Fruit fly (Drosophila melanogaster) whole organism: Measurements from ENCODE around the gene Idua.

Experiments used
- CG8478 ChIP-seq: fragments of >200 bp; optimal IDR thresholded peaks from 2 replicates; lab custom pipeline; 2018; ENCODE audit warnings: inconsistent platforms
- Dll ChIP-seq: fragments of >200 bp; optimal IDR thresholded peaks from 2 replicates; lab custom pipeline; 2017
- EcR ChIP-seq, 2 experiments: fragments of >200 bp; optimal IDR thresholded peaks; 2 replicates each; lab custom pipeline; 2017; ENCODE audit warnings: missing biosample characterization in 2 of 2, missing genetic modification characterization in 2 of 2, missing genetic modification reagents in 2 of 2
- pan ChIP-seq: fragments of >200 bp; optimal IDR thresholded peaks from 2 replicates; lab custom pipeline; 2017
- psq ChIP-seq: fragments of >200 bp; optimal IDR thresholded peaks from 2 replicates; lab custom pipeline; 2017
- usp ChIP-seq: fragments of >200 bp; optimal IDR thresholded peaks from 2 replicates; lab custom pipeline; 2017; ENCODE audit warnings: missing biosample characterization, missing genetic modification characterization, mixed read lengths

The Idua gene

dm6 chr2L:11072250-11072649, 40.6 kb downstream of the Idua start:
- TF ChIP-seq EcR (GFP tag; optimal IDR thresholded peaks at IDR 0.05; lab: Kevin White, UChicago) (peak in 1 of 2 experiments; percentile 39), psq (lab: Kevin White, UChicago) (no peak), CG8478 (no peak), pan (lab: Kevin White, UChicago) (peak; percentile 75)

dm6 chr2L:11070862-11071261, 42.0 kb downstream of the Idua start, which contains the start of gene CG14915:
TSS of gene CG14915 (plus strand) at chr2L:11071027.
- TF ChIP-seq CG8478 (no peak), pan (lab: Kevin White, UChicago) (no peak), Dll (no peak), EcR (GFP tag; optimal IDR thresholded peaks at IDR 0.05; lab: Kevin White, UChicago) (no peak), psq (lab: Kevin White, UChicago) (no peak), usp (GFP tag; lab: Kevin White, UChicago) (no peak)

- TF ChIP-seq Dll = no peak
- TF ChIP-seq psq (lab: Kevin White, UChicago) = no peak
- no peak for TF ChIP-seq pan (lab: Kevin White, UChicago)
- no peak for TF ChIP-seq CG8478
- TF ChIP-seq EcR (GFP tag; optimal IDR thresholded peaks at IDR 0.05; lab: Kevin White, UChicago) = no peak
- TF ChIP-seq usp (GFP tag; lab: Kevin White, UChicago) = no peak
Measured at dm6 chr2L:11069475-11069874, 43.4 kb downstream of the Idua start.

DNA sequence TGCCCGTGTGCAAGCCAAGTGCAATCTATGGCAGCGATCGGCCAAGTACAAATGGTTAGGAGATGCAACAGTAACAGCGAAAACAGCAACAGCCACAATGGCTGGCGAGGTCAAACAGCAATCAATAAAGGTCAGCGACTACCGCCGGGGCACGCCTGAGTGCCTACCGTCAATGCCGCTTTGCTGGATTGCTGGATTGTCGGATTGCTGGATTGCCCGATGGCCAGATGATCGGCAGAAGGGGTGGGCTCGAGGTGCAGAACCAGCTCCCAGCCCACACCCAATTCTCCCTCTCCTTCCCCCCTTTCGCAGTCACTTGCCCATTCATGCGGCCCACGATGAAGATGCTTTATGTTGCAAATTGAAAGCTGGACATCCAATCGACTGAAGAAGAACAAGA, 44.0 kb downstream of the Idua start:
- TF ChIP-seq psq (lab: Kevin White, UChicago) = no peak
- no peak for TF ChIP-seq pan (lab: Kevin White, UChicago)
- no peak for TF ChIP-seq CG8478
- no peak for TF ChIP-seq usp (GFP tag; lab: Kevin White, UChicago)
- TF ChIP-seq EcR (GFP tag; optimal IDR thresholded peaks at IDR 0.05; lab: Kevin White, UChicago) = no peak
- no peak for TF ChIP-seq Dll

- no peak for TF ChIP-seq Dll
- TF ChIP-seq psq (lab: Kevin White, UChicago) = no peak
- TF ChIP-seq pan (lab: Kevin White, UChicago) = no peak
- TF ChIP-seq usp (GFP tag; lab: Kevin White, UChicago) = no peak
- no peak for TF ChIP-seq CG8478
- no peak for TF ChIP-seq EcR (GFP tag; optimal IDR thresholded peaks at IDR 0.05; lab: Kevin White, UChicago)
Measured at dm6 chr2L:11068441-11068840, 44.4 kb downstream of the Idua start.

DNA sequence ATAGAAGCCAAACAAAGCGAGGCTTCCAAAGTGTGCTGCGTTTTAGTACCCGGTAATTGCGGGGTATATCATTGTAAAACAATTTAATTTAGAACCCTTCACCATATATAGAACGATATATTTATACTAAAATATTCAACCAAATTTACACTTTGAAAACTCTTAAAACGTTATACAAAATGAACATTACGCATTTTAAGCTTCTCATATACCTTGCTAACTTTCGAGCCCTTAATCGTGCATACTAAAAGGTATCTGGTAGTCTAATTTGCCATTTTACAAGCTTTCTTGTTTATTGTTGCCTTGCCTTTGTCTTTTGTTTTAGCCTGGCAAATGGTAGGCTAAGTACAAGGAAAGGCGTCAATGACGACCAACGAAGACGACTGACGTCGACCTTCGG, 44.9 kb downstream of the Idua start:
- TF ChIP-seq Dll (no peak), EcR (GFP tag; optimal IDR thresholded peaks at IDR 0.05; lab: Kevin White, UChicago) (no peak), psq (lab: Kevin White, UChicago) (no peak), CG8478 (no peak), pan (lab: Kevin White, UChicago) (peak; percentile 73)

- no peak for TF ChIP-seq CG8478
- TF ChIP-seq EcR (GFP tag; optimal IDR thresholded peaks at IDR 0.05; lab: Kevin White, UChicago) = no peak
- TF ChIP-seq usp (GFP tag; lab: Kevin White, UChicago) = no peak
- TF ChIP-seq Dll = no peak
- no peak for TF ChIP-seq pan (lab: Kevin White, UChicago)
- no peak for TF ChIP-seq psq (lab: Kevin White, UChicago)
Measured at dm6 chr2L:11066887-11067459, 45.9 kb downstream of the Idua start, which contains the start of gene Samuel. TSS of gene Samuel (minus strand) at chr2L:11066998.

- TF ChIP-seq psq (lab: Kevin White, UChicago) (no peak), usp (GFP tag; lab: Kevin White, UChicago) (no peak), pan (lab: Kevin White, UChicago) (no peak), Dll (no peak), EcR (GFP tag; optimal IDR thresholded peaks at IDR 0.05; lab: Kevin White, UChicago) (no peak), CG8478 (no peak)
Measured at dm6 chr2L:11065932-11066823, 46.7 kb downstream of the Idua start.

DNA sequence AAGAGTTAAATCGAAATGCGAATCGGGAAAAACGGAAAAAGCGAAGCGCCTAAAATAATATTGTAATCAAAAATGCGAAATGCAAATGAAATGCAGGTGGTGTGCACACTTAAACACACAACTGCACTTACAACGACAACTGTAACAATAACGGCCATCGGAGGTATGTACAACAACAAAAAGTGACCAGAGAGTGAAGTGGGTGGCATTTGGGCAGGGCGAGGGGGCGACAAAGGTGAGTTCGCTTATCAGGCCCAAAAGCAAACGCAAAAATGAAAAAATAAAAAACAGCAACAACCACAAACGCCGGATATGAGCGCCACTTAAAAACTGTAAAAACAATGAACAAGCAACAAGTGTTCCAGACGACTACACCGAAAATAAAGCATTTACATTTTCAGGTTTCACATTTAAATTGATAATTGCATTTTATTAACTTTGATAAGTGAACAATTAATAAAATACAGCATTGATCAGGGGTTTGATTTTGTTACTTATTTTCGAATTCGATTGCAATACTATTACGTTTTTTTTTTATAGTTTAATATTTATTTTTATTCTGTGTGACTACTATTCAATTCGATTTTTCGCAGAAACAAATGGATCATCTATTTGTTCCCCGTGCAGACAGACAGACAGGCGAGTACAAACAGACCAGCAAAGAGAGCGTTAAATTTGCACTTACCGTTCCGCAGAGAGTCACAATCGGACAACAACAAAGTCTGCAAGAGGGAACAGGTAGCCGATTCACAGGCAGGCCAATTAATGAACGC, 47.6 kb downstream of the Idua start:
- TF ChIP-seq EcR (GFP tag; optimal IDR thresholded peaks at IDR 0.05; lab: Kevin White, UChicago) (no peak), pan (lab: Kevin White, UChicago) (peak; percentile 42), usp (GFP tag; lab: Kevin White, UChicago) (no peak), psq (lab: Kevin White, UChicago) (no peak)

dm6 chr2L:11061155-11061554, 51.7 kb downstream of the Idua start:
- TF ChIP-seq CG8478 (no peak), EcR (GFP tag; optimal IDR thresholded peaks at IDR 0.05; lab: Kevin White, UChicago) (no peak), psq (lab: Kevin White, UChicago) (no peak), pan (lab: Kevin White, UChicago) (no peak), Dll (no peak), usp (GFP tag; lab: Kevin White, UChicago) (no peak)
